Worm (Caenorhabditis elegans) whole organism, L4 larva: Measurements from ENCODE around the gene asp-4.

ENCODE experiments used
- D1046.2 ChIP-seq: fragments of 200-800 bp; sonication (Bioruptor generic); IDR thresholded peaks from 2 replicates; pipeline ENCODE4 v1.3.6; 2022; ENCODE audit warnings: missing genetic modification characterization, missing compliant biosample characterization
- Y105C5A.15 ChIP-seq: fragments of 200-800 bp; sonication (Bioruptor generic); IDR thresholded peaks from 2 replicates; pipeline ENCODE4 v1.3.6; 2022; ENCODE audit warnings: missing genetic modification characterization, missing compliant biosample characterization
- Y48G9A.11 ChIP-seq: fragments of 200-800 bp; sonication (Bioruptor generic); IDR thresholded peaks from 2 replicates; pipeline ENCODE4 v1.3.6; 2022; ENCODE audit warnings: missing genetic modification reagents, missing genetic modification characterization, missing compliant biosample characterization
- ZK546.5 ChIP-seq, 2 experiments: sonication (generic microtip); optimal IDR thresholded peaks; 2 replicates each; lab custom pipeline; 2017; ENCODE audit warnings: missing biosample characterization in 2 of 2, missing genetic modification characterization in 2 of 2
- aha-1 ChIP-seq: fragments of 150-350 bp; peaks from one replicate; lab custom pipeline; 2014; ENCODE audit warnings: missing biosample characterization, missing genetic modification characterization
- attf-4 ChIP-seq: sonication (generic microtip); optimal IDR thresholded peaks from 3 replicates; lab custom pipeline; 2017; ENCODE audit warnings: missing biosample characterization, missing genetic modification characterization
- ceh-20 ChIP-seq: fragments of 200-800 bp; sonication (Bioruptor generic); IDR thresholded peaks from 2 replicates; pipeline ENCODE4 v1.3.6; 2022; ENCODE audit warnings: missing genetic modification reagents, missing genetic modification characterization, missing compliant biosample characterization
- ceh-82 ChIP-seq: sonication (generic microtip); optimal IDR thresholded peaks from 2 replicates; lab custom pipeline; 2017; ENCODE audit warnings: missing biosample characterization, missing genetic modification characterization
- ces-1 ChIP-seq: fragments of 150-350 bp; sonication (generic microtip); optimal IDR thresholded peaks from 4 replicates; lab custom pipeline; 2014; ENCODE audit warnings: missing biosample characterization, missing genetic modification reagents, missing genetic modification characterization
- cey-2 ChIP-seq: sonication (generic microtip); optimal IDR thresholded peaks from 3 replicates; lab custom pipeline; 2017; ENCODE audit warnings: missing genetic modification characterization, mild to moderate bottlenecking, missing compliant biosample characterization, antibody characterized with exemption, borderline replicate concordance; ENCODE audit not compliant: insufficient read depth
- ctbp-1 ChIP-seq: fragments of 200-800 bp; sonication (Bioruptor generic); IDR thresholded peaks from 2 replicates; pipeline ENCODE4 v1.3.6; 2022; ENCODE audit warnings: missing genetic modification reagents, missing genetic modification characterization, missing compliant biosample characterization
- daf-19 ChIP-seq: fragments of 200-800 bp; sonication (Bioruptor generic); conservative IDR thresholded peaks from 2 replicates; pipeline ENCODE4 v1.3.6; 2022; ENCODE audit warnings: missing genetic modification characterization, missing compliant biosample characterization
- dmd-8 ChIP-seq: fragments of 200-800 bp; sonication (Bioruptor generic); IDR thresholded peaks from 2 replicates; pipeline ENCODE4 v1.3.6; 2022; ENCODE audit warnings: missing genetic modification characterization, missing compliant biosample characterization
- dpl-1 ChIP-seq: fragments of 150-350 bp; optimal IDR thresholded peaks from 2 replicates; lab custom pipeline; 2014; ENCODE audit warnings: missing biosample characterization, missing genetic modification reagents, missing genetic modification characterization
- egl-27 ChIP-seq: sonication (generic microtip); optimal IDR thresholded peaks from 3 replicates; lab custom pipeline; 2017; ENCODE audit warnings: missing biosample characterization, missing genetic modification reagents, missing genetic modification characterization
- fkh-10 ChIP-seq: fragments of 150-350 bp; optimal IDR thresholded peaks from 2 replicates; lab custom pipeline; 2014; ENCODE audit warnings: missing biosample characterization, missing genetic modification reagents, missing genetic modification characterization
- gei-8 ChIP-seq: fragments of 200-800 bp; sonication (Bioruptor generic); optimal IDR thresholded peaks from 2 replicates; lab custom pipeline; 2018; ENCODE audit warnings: mild to moderate bottlenecking, missing genetic modification characterization, missing compliant biosample characterization
- hif-1 ChIP-seq, 2 experiments: sonication (generic microtip); optimal IDR thresholded peaks; 2 replicates each; lab custom pipeline; 2016 to 2017; ENCODE audit warnings: missing compliant biosample characterization in 2 of 2, missing genetic modification characterization in 2 of 2, missing genetic modification reagents in 2 of 2, missing genotype in 2 of 2, mild to moderate bottlenecking in 1 of 2
- hlh-11 ChIP-seq: fragments of 200-800 bp; sonication (Bioruptor generic); optimal IDR thresholded peaks from 2 replicates; lab custom pipeline; 2018; ENCODE audit warnings: mild to moderate bottlenecking, missing genetic modification characterization, missing compliant biosample characterization
- hlh-30 ChIP-seq: sonication (generic microtip); optimal IDR thresholded peaks from 2 replicates; lab custom pipeline; 2017; ENCODE audit warnings: antibody characterized with exemption, mild to moderate bottlenecking, missing genetic modification characterization, missing compliant biosample characterization; ENCODE audit not compliant: insufficient read depth
- hmg-1.1 ChIP-seq: fragments of 200-800 bp; sonication (Bioruptor generic); IDR thresholded peaks from 2 replicates; pipeline ENCODE4 v1.3.6; 2022; ENCODE audit warnings: missing genetic modification reagents, missing genetic modification characterization, missing compliant biosample characterization
- jun-1 ChIP-seq: fragments of 150-350 bp; optimal IDR thresholded peaks from 2 replicates; lab custom pipeline; 2014; ENCODE audit warnings: missing biosample characterization, missing genetic modification reagents, missing genetic modification characterization
- lim-7 ChIP-seq: fragments of 200-800 bp; sonication (Bioruptor generic); IDR thresholded peaks from 2 replicates; pipeline ENCODE4 v1.3.6; 2022; ENCODE audit warnings: missing genetic modification characterization, missing compliant biosample characterization
- lin-13 ChIP-seq: fragments of 150-350 bp; optimal IDR thresholded peaks from 2 replicates; lab custom pipeline; 2014; ENCODE audit warnings: missing biosample characterization, missing genetic modification reagents, missing genetic modification characterization
- lin-29 ChIP-seq: fragments of 200-800 bp; sonication (Bioruptor generic); IDR thresholded peaks from 2 replicates; pipeline ENCODE4 v1.3.6; 2022; ENCODE audit warnings: missing genetic modification reagents, missing genetic modification characterization, missing compliant biosample characterization
- lir-3 ChIP-seq: sonication (generic microtip); optimal IDR thresholded peaks from 2 replicates; lab custom pipeline; 2016; ENCODE audit warnings: mild to moderate bottlenecking, missing genetic modification characterization, missing compliant biosample characterization
- lsy-2 ChIP-seq, 2 experiments: fragments of 150-350 bp in 1 of 2; sonication (generic microtip) in 1 of 2; optimal IDR thresholded peaks; 2 replicates each; lab custom pipeline; 2014 to 2017; ENCODE audit warnings: missing biosample characterization in 2 of 2, missing genetic modification characterization in 2 of 2
- madf-9 ChIP-seq: fragments of 200-800 bp; sonication (Bioruptor generic); conservative IDR thresholded peaks from 2 replicates; pipeline ENCODE4 v1.3.6; 2022; ENCODE audit warnings: missing genetic modification reagents, missing genetic modification characterization, missing compliant biosample characterization
- mes-2 ChIP-seq: sonication (generic microtip); optimal IDR thresholded peaks from 2 replicates; lab custom pipeline; 2016; ENCODE audit warnings: missing genotype, mild to moderate bottlenecking, missing genetic modification characterization, missing compliant biosample characterization; ENCODE audit not compliant: poor library complexity, severe bottlenecking
- nhr-11 ChIP-seq: fragments of 150-350 bp; optimal IDR thresholded peaks from 2 replicates; lab custom pipeline; 2014; ENCODE audit warnings: missing biosample characterization, missing genetic modification characterization
- nhr-111 ChIP-seq: fragments of 200-800 bp; sonication (Bioruptor generic); optimal IDR thresholded peaks from 2 replicates; lab custom pipeline; 2018; ENCODE audit warnings: mild to moderate bottlenecking, missing genetic modification characterization, missing compliant biosample characterization
- nhr-41 ChIP-seq: fragments of 200-800 bp; sonication (Bioruptor generic); IDR thresholded peaks from 2 replicates; pipeline ENCODE4 v1.3.6; 2022; ENCODE audit warnings: missing genetic modification reagents, missing genetic modification characterization, missing compliant biosample characterization
- nhr-48 ChIP-seq: sonication (generic microtip); optimal IDR thresholded peaks from 2 replicates; lab custom pipeline; 2016; ENCODE audit warnings: mild to moderate bottlenecking, missing genetic modification characterization, missing compliant biosample characterization
- nhr-6 ChIP-seq: fragments of 150-350 bp; optimal IDR thresholded peaks from 2 replicates; lab custom pipeline; 2014; ENCODE audit warnings: missing biosample characterization, missing genetic modification characterization
- php-3 ChIP-seq: fragments of 200-800 bp; sonication (Bioruptor generic); IDR thresholded peaks from 2 replicates; pipeline ENCODE4 v1.3.6; 2022; ENCODE audit warnings: missing genetic modification reagents, missing genetic modification characterization, missing compliant biosample characterization
- pqm-1 ChIP-seq: sonication (generic microtip); optimal IDR thresholded peaks from 2 replicates; lab custom pipeline; 2017; ENCODE audit warnings: missing biosample characterization, missing genetic modification characterization
- sdz-12 ChIP-seq: fragments of 200-800 bp; sonication (Bioruptor generic); optimal IDR thresholded peaks from 2 replicates; lab custom pipeline; 2018; ENCODE audit warnings: mild to moderate bottlenecking, missing genetic modification characterization, missing compliant biosample characterization
- skn-1 ChIP-seq: fragments of 150-350 bp; optimal IDR thresholded peaks from 2 replicates; lab custom pipeline; 2014; ENCODE audit warnings: missing biosample characterization, missing genetic modification characterization
- snpc-1.2 ChIP-seq: fragments of 200-800 bp; sonication (Bioruptor generic); IDR thresholded peaks from 2 replicates; pipeline ENCODE4 v1.3.6; 2022; ENCODE audit warnings: missing genetic modification reagents, missing genetic modification characterization, missing compliant biosample characterization
- snpc-4 ChIP-seq: fragments of 150-350 bp; optimal IDR thresholded peaks from 2 replicates; lab custom pipeline; 2014; ENCODE audit warnings: missing biosample characterization, missing genetic modification characterization
- spr-3 ChIP-seq: fragments of 200-800 bp; sonication (Bioruptor generic); optimal IDR thresholded peaks from 2 replicates; lab custom pipeline; 2018; ENCODE audit warnings: mild to moderate bottlenecking, missing genetic modification characterization, missing compliant biosample characterization
- tra-1 ChIP-seq: fragments of 200-800 bp; sonication (Bioruptor generic); IDR thresholded peaks from 2 replicates; pipeline ENCODE4 v1.3.6; 2022; ENCODE audit warnings: missing genetic modification reagents, missing genetic modification characterization, missing compliant biosample characterization
- unc-130 ChIP-seq: sonication (generic microtip); optimal IDR thresholded peaks from 2 replicates; lab custom pipeline; 2016; ENCODE audit warnings: missing genetic modification reagents, missing genetic modification characterization, missing compliant biosample characterization
- unc-39 ChIP-seq: sonication (generic microtip); optimal IDR thresholded peaks from 2 replicates; lab custom pipeline; 2017; ENCODE audit warnings: missing biosample characterization, missing genetic modification characterization
- unc-62 ChIP-seq, 3 experiments: fragments of 150-350 bp in 1 of 3; sonication (generic microtip); optimal IDR thresholded peaks in 2 of 3; peaks in 1 of 3; 1 replicate in 1 of 3; 2 replicates in 2 of 3; lab custom pipeline; 2014 to 2017; ENCODE audit warnings: missing biosample characterization in 3 of 3, missing genetic modification characterization in 3 of 3, missing genetic modification reagents in 3 of 3, missing genotype in 1 of 3
- zfp-3 ChIP-seq: fragments of 200-800 bp; sonication (Bioruptor generic); conservative IDR thresholded peaks from 2 replicates; pipeline ENCODE4 v1.3.6; 2022; ENCODE audit warnings: missing genetic modification reagents, missing genetic modification characterization, missing compliant biosample characterization
- zip-11 ChIP-seq: fragments of 200-800 bp; sonication (Bioruptor generic); IDR thresholded peaks from 2 replicates; pipeline ENCODE4 v1.3.6; 2022; ENCODE audit warnings: missing genetic modification characterization, missing compliant biosample characterization
- zip-2 ChIP-seq: fragments of 150-350 bp; optimal IDR thresholded peaks from 2 replicates; lab custom pipeline; 2014; ENCODE audit warnings: missing biosample characterization, missing genetic modification characterization
- ztf-7 ChIP-seq: fragments of 150-350 bp; optimal IDR thresholded peaks from 2 replicates; lab custom pipeline; 2014; ENCODE audit warnings: missing biosample characterization, missing genetic modification characterization

Gene asp-4

ce11 chrX:13250163-13250562 is 28.9 kb upstream of the asp-4 start (continued):
- TF ChIP-seq ces-1 (GFP tag; lab: Kevin White, UChicago) (no peak), zip-2 (no peak), lin-29 (GFP tag; lab: Robert Waterston, UW) (no peak), Y105C5A.15 (no peak), dmd-8 (GFP tag; lab: Robert Waterston, UW) (no peak), daf-19 (no peak), ZK546.5 (tag; optimal IDR thresholded peaks at IDR 0.05; lab: Kevin White, UChicago) (no peak), lim-7 (GFP tag; lab: Robert Waterston, UW) (no peak), hif-1 (tag; optimal IDR thresholded peaks at IDR 0.05; lab: Kevin White, UChicago) (peak in 1 of 2 experiments; percentile 41), lsy-2 (tag; optimal IDR thresholded peaks at IDR 0.05; lab: Kevin White, UChicago) (peak in 1 of 2 experiments; percentile 48), unc-39 (tag; lab: Kevin White, UChicago) (no peak), gei-8 (GFP tag; lab: Kevin White, UChicago) (no peak), php-3 (0 out of 2 replicates have a peak, but pooled peaks have one; percentile 44), aha-1 (peak; percentile 98), D1046.2 (GFP tag; lab: Robert Waterston, UW) (no peak), dpl-1 (GFP tag; lab: Kevin White, UChicago) (no peak), ceh-82 (no peak), tra-1 (peak; percentile 65; the same call in 1 of the 2 replicates), skn-1 (tag; lab: Kevin White, UChicago) (no peak), ztf-7 (tag; lab: Kevin White, UChicago) (no peak), mes-2 (tag; lab: Kevin White, UChicago) (peak; percentile 64), snpc-1.2 (no peak), hmg-1.1 (peak; percentile 34; the same call in 1 of the 2 replicates), hlh-30 (tag; lab: Kevin White, UChicago) (peak; percentile 84), attf-4 (tag; lab: Kevin White, UChicago) (no peak), ceh-20 (GFP tag; lab: Robert Waterston, UW) (no peak), nhr-41 (GFP tag; lab: Robert Waterston, UW) (no peak), cey-2 (tag; lab: Kevin White, UChicago) (no peak), snpc-4 (tag; lab: Kevin White, UChicago) (no peak), unc-130 (GFP tag; lab: Kevin White, UChicago) (no peak), lir-3 (tag; lab: Kevin White, UChicago) (no peak), spr-3 (GFP tag; lab: Kevin White, UChicago) (no peak), Y48G9A.11 (no peak), madf-9 (GFP tag; lab: Robert Waterston, UW) (no peak), nhr-6 (tag; lab: Kevin White, UChicago) (peak; percentile 6), nhr-48 (tag; lab: Kevin White, UChicago) (peak; percentile 39), sdz-12 (GFP tag; lab: Kevin White, UChicago) (no peak), fkh-10 (GFP tag; lab: Kevin White, UChicago) (no peak), hlh-11 (tag; lab: Kevin White, UChicago) (peak; percentile 83), pqm-1 (tag; lab: Kevin White, UChicago) (peak; percentile 66), egl-27 (no peak), nhr-111 (no peak), zfp-3 (GFP tag; lab: Robert Waterston, UW) (no peak), jun-1 (tag; lab: Kevin White, UChicago) (no peak), unc-62 (GFP tag; optimal IDR thresholded peaks at IDR 0.05 in 1 of 2; lab: Kevin White, UChicago) (peak in 1 of 2 experiments; percentile 33), unc-62 (tag; optimal IDR thresholded peaks at IDR 0.05; lab: Kevin White, UChicago) (no peak), lin-13 (GFP tag; lab: Kevin White, UChicago) (no peak), nhr-11 (no peak), zip-11 (GFP tag; lab: Robert Waterston, UW) (no peak), ctbp-1 (GFP tag; lab: Robert Waterston, UW) (no peak)
